Fruit fly (Drosophila melanogaster) whole organism, pupa: ENCODE measurements around the gene Teh1.

ENCODE experiments used
- CG12605 ChIP-seq: fragments of 200-800 bp; sonication (Bioruptor generic); IDR thresholded peaks from 2 replicates; pipeline ENCODE4 v1.3.6; 2022; ENCODE audit warnings: missing biosample characterization, missing genetic modification characterization
- CG13204 ChIP-seq: fragments of 200-800 bp; sonication (Bioruptor generic); optimal IDR thresholded peaks from 2 replicates; lab custom pipeline; 2018; ENCODE audit warnings: missing biosample characterization, mild to moderate bottlenecking, missing genetic modification characterization, moderate library complexity
- CG17806 ChIP-seq: fragments of 200-800 bp; sonication (Bioruptor generic); optimal IDR thresholded peaks from 2 replicates; lab custom pipeline; 2018; ENCODE audit warnings: missing biosample characterization, mild to moderate bottlenecking, missing genetic modification characterization, moderate library complexity
- CG34367 ChIP-seq: fragments of 200-800 bp; sonication (Bioruptor generic); optimal IDR thresholded peaks from 2 replicates; lab custom pipeline; 2018; ENCODE audit warnings: missing biosample characterization, mild to moderate bottlenecking, missing genetic modification characterization
- CG8159 ChIP-seq: fragments of 200-800 bp; sonication (Bioruptor generic); optimal IDR thresholded peaks from 3 replicates; lab custom pipeline; 2018; ENCODE audit warnings: missing biosample characterization, mild to moderate bottlenecking, missing genetic modification characterization, moderate library complexity
- EcR ChIP-seq: fragments of 200-800 bp; sonication (Bioruptor generic); optimal IDR thresholded peaks from 3 replicates; lab custom pipeline; 2019; ENCODE audit warnings: missing biosample characterization, missing genetic modification characterization, mild to moderate bottlenecking, moderate library complexity, missing genetic modification reagents
- Pif1A ChIP-seq: fragments of 200-800 bp; sonication (Bioruptor generic); optimal IDR thresholded peaks from 3 replicates; lab custom pipeline; 2016; ENCODE audit warnings: missing biosample characterization, missing genetic modification characterization
- Snoo ChIP-seq: fragments of 200-800 bp; sonication (Bioruptor generic); optimal IDR thresholded peaks from 3 replicates; lab custom pipeline; 2017; ENCODE audit warnings: missing biosample characterization, mild to moderate bottlenecking, missing genetic modification characterization, inconsistent platforms
- gl ChIP-seq: fragments of 200-800 bp; sonication (Bioruptor generic); optimal IDR thresholded peaks from 2 replicates; lab custom pipeline; 2018; ENCODE audit warnings: missing biosample characterization, mild to moderate bottlenecking, missing genetic modification characterization
- rn ChIP-seq: fragments of 200-800 bp; sonication (Bioruptor generic); IDR thresholded peaks from 2 replicates; pipeline ENCODE4 v1.3.6; 2022; ENCODE audit warnings: missing biosample characterization, missing genetic modification characterization

DNA sequence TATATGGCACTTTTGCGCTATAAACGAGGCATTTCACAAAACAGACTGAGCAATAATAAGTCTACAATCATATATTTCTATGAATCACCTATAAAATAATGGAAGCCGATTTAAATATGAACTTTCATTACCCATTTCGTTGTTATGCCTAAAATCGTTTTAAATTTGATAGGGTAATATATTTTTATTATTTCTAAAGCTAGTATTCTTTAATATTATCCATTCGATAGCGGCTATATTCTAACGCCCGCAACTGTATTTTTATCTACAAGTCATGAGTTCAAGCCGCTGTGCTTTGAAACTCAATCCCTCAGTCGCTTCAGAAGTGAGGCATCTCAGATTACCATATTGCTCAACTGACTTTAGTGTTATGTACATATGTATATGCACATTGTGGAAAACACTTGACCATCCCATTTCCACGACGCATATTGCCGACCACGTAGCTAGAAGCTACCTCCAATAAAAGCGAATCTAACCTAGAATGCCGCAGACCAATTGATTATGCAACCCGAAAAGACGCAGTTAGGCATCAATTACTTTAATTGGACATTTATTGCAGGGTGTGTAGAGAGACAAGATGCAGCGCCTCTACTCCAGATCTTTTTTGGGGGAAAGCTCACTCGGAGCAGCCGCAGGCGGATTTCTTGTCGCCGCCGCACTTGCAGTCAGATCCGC, 84.5 kb downstream of the Teh1 start:
- TF ChIP-seq CG8159, result peak; percentile 21
- TF ChIP-seq CG17806 (tag; lab: Kevin White, UChicago), result no peak
- TF ChIP-seq EcR (GFP tag; lab: Kevin White, UChicago), result peak; percentile 8
- no peak for TF ChIP-seq Snoo (tag; lab: Kevin White, UChicago)
- TF ChIP-seq CG12605 (GFP tag; lab: Robert Waterston, UW), result no peak
- TF ChIP-seq gl (tag; lab: Kevin White, UChicago), result no peak
- no peak for TF ChIP-seq Pif1A
- TF ChIP-seq CG34367 (tag; lab: Kevin White, UChicago), result no peak
- TF ChIP-seq CG13204 (GFP tag; lab: Kevin White, UChicago), result no peak
- no peak for TF ChIP-seq rn (GFP tag; lab: Robert Waterston, UW)
